Worm (Caenorhabditis elegans): ENCODE measurements around the gene F10E9.11.

F10E9.11 gene

DNA sequence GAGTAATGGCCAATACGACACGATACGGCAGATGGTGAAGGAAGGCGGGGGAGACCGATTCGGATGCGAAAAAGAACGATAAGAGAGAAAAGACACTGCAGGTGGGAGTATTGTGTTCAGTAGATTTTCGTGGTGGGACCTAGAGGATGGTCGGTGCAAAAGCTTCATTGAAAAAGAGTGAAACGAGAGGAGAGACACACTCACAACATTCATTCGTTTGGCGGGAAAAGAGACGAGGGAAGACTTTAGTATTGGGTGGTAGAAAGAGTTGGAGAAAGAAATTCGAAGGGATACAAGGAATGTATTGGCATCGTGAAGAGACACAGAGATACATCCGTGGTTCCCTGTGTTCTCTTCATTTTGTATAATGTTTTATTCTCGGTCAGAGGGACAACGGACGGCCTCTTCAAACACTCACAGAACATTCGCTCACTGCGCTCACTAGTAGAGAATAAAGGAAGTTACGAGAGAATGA is 37.4 kb upstream of the F10E9.11 start (continued):
- TF ChIP-seq Y53F4B.3 (GFP tag; IDR thresholded peaks at IDR 0.05): no peak
- TF ChIP-seq lsl-1 (GFP tag; optimal IDR thresholded peaks at IDR 0.05): no peak
- no peak for TF ChIP-seq F57A8.1 (GFP tag; optimal IDR thresholded peaks at IDR 0.05)
- no peak for TF ChIP-seq bed-2 (GFP tag; IDR thresholded peaks at IDR 0.05)
- TF ChIP-seq pbrm-1 (GFP tag; IDR thresholded peaks at IDR 0.05): no peak
- TF ChIP-seq nfya-1 (tag; optimal IDR thresholded peaks at IDR 0.05; ENCODE audit: borderline replicate concordance, insufficient read depth): no peak
- no peak for TF ChIP-seq ztf-28 (GFP tag; IDR thresholded peaks at IDR 0.05)
- peak; percentile 8 for TF ChIP-seq gei-17 (GFP tag; optimal IDR thresholded peaks at IDR 0.05)
- TF ChIP-seq nhr-90 (tag; optimal IDR thresholded peaks at IDR 0.05): no peak
- TF ChIP-seq die-1 (tag; optimal IDR thresholded peaks at IDR 0.05): peak; percentile 22
- no peak for TF ChIP-seq mxl-1 (tag; optimal IDR thresholded peaks at IDR 0.05)
- no peak for TF ChIP-seq him-1 (tag; optimal IDR thresholded peaks at IDR 0.05)
- TF ChIP-seq ekl-4 (GFP tag; IDR thresholded peaks at IDR 0.05): peak; percentile 65; the same call in 1 of the 2 replicates
- TF ChIP-seq Y56A3A.18 (GFP tag; IDR thresholded peaks at IDR 0.05): no peak
- no peak for TF ChIP-seq ztf-6 (GFP tag; IDR thresholded peaks at IDR 0.05)
- TF ChIP-seq F49E8.2 (tag; optimal IDR thresholded peaks at IDR 0.05; ENCODE audit: insufficient read depth): no peak
- TF ChIP-seq lin-26 (GFP tag; IDR thresholded peaks at IDR 0.05): no peak
- no peak for TF ChIP-seq T07F8.4 (tag; optimal IDR thresholded peaks at IDR 0.05)
- TF ChIP-seq xnd-1 (tag; optimal IDR thresholded peaks at IDR 0.05): no peak
- TF ChIP-seq egrh-3 (GFP tag; IDR thresholded peaks at IDR 0.05): 0 out of 2 replicates have a peak, but pooled peaks have one; percentile 16
- no peak for TF ChIP-seq athp-1 (tag; optimal IDR thresholded peaks at IDR 0.05)
- no peak for TF ChIP-seq ceh-91 (GFP tag; IDR thresholded peaks at IDR 0.05)
- TF ChIP-seq snpc-3.4 (tag; optimal IDR thresholded peaks at IDR 0.05): peak; percentile 26
- TF ChIP-seq Y67H2A.10 (GFP tag; conservative IDR thresholded peaks at IDR 0.05): no peak
- TF ChIP-seq nfya-2 (GFP tag; IDR thresholded peaks at IDR 0.05): no peak
- TF ChIP-seq F37B4.10 (GFP tag; IDR thresholded peaks at IDR 0.05): no peak
- TF ChIP-seq F10E7.11 (tag; optimal IDR thresholded peaks at IDR 0.05): no peak
- TF ChIP-seq ccch-3 (GFP tag; optimal IDR thresholded peaks at IDR 0.05): no peak
- TF ChIP-seq dox-1 (GFP tag; IDR thresholded peaks at IDR 0.05): peak; percentile 59
- no peak for TF ChIP-seq F23B12.7 (tag; optimal IDR thresholded peaks at IDR 0.05; ENCODE audit: insufficient read depth)
- TF ChIP-seq hlh-26 (GFP tag; conservative IDR thresholded peaks at IDR 0.05): no peak
- peak; percentile 78 for TF ChIP-seq nhr-80 (tag; optimal IDR thresholded peaks at IDR 0.05)
- no peak for TF ChIP-seq ztf-25 (GFP tag; IDR thresholded peaks at IDR 0.05)
- no peak for TF ChIP-seq lag-1 (GFP tag; IDR thresholded peaks at IDR 0.05)
- peak; percentile 32 for TF ChIP-seq ama-1 (optimal IDR thresholded peaks at IDR 0.05)
- TF ChIP-seq ama-1 (GFP tag; optimal IDR thresholded peaks at IDR 0.05): no peak
- no peak for TF ChIP-seq hrde-1 (tag; optimal IDR thresholded peaks at IDR 0.05; ENCODE audit: borderline replicate concordance)
- peak; percentile 34 for TF ChIP-seq repo-1 (tag; optimal IDR thresholded peaks at IDR 0.05)
- no peak for TF ChIP-seq nhr-27 (tag; optimal IDR thresholded peaks at IDR 0.05)
- no peak for TF ChIP-seq F55B11.4 (tag; optimal IDR thresholded peaks at IDR 0.05; ENCODE audit: borderline replicate concordance, insufficient read depth)
- TF ChIP-seq snpc-1.1 (tag; optimal IDR thresholded peaks at IDR 0.05; ENCODE audit: insufficient read depth): no peak
- no peak for TF ChIP-seq lsy-27 (tag; optimal IDR thresholded peaks at IDR 0.05; ENCODE audit: borderline replicate concordance, insufficient read depth)
- 0 out of 2 replicates have a peak, but pooled peaks have one; percentile 40 for TF ChIP-seq Y53G8AR.9 (GFP tag; conservative IDR thresholded peaks at IDR 0.05)
- no peak for TF ChIP-seq pha-4 (tag; optimal IDR thresholded peaks at IDR 0.05)
- peak; percentile 73 for TF ChIP-seq K12H6.12 (tag; optimal IDR thresholded peaks at IDR 0.05)
- no peak for TF ChIP-seq egl-18 (GFP tag; IDR thresholded peaks at IDR 0.05)
- TF ChIP-seq ztf-3 (GFP tag; optimal IDR thresholded peaks at IDR 0.05): no peak
- TF ChIP-seq Y79H2A.3 (GFP tag; conservative IDR thresholded peaks at IDR 0.05): no peak

All from whole organism, young adult.